Fruit fly (Drosophila melanogaster): ENCODE results near the gene CG2129.

The CG2129 gene

dm6 chrX:8145501-8146157, at the start of gene CG2129, which contains the start of gene alpha-PheRS:
Gene CG2129, plus strand, starts transcription at chrX:8145839.
Gene alpha-PheRS, minus strand, starts transcription at chrX:8145602.
- peak; percentile 45 for TF ChIP-seq Sp1 (GFP tag; optimal IDR thresholded peaks at IDR 0.05)
- TF ChIP-seq sv (GFP tag; optimal IDR thresholded peaks at IDR 0.05): no peak
- TF ChIP-seq Dfd (GFP tag; optimal IDR thresholded peaks at IDR 0.05): no peak
- no peak for TF ChIP-seq pan (optimal IDR thresholded peaks at IDR 0.05)
- no peak for TF ChIP-seq usp (GFP tag; optimal IDR thresholded peaks at IDR 0.05)
- peak; percentile 31 for TF ChIP-seq psq (GFP tag; optimal IDR thresholded peaks at IDR 0.05)
- no peak for TF ChIP-seq Vsx2 (GFP tag; optimal IDR thresholded peaks at IDR 0.05; ENCODE audit: partially characterized antibody)
- TF ChIP-seq sage (GFP tag; optimal IDR thresholded peaks at IDR 0.05): no peak
- no peak for TF ChIP-seq Jra (GFP tag; optimal IDR thresholded peaks at IDR 0.05)
- TF ChIP-seq fru (GFP tag; optimal IDR thresholded peaks at IDR 0.05): no peak
- peak; percentile 65 for TF ChIP-seq HLH106 (tag; optimal IDR thresholded peaks at IDR 0.05)
- TF ChIP-seq h (GFP tag; optimal IDR thresholded peaks at IDR 0.05): peak; percentile 41
- TF ChIP-seq Rel (GFP tag; optimal IDR thresholded peaks at IDR 0.05): no peak
- peak; percentile 52 for TF ChIP-seq Rel (tag; optimal IDR thresholded peaks at IDR 0.05)
- TF ChIP-seq woc (GFP tag; optimal IDR thresholded peaks at IDR 0.05): peak; percentile 77
- TF ChIP-seq N (GFP tag; optimal IDR thresholded peaks at IDR 0.05): no peak
- TF ChIP-seq GATAd (GFP tag; optimal IDR thresholded peaks at IDR 0.05): no peak
- TF ChIP-seq Mio (GFP tag; optimal IDR thresholded peaks at IDR 0.05): no peak
- TF ChIP-seq tai (GFP tag; optimal IDR thresholded peaks at IDR 0.05): no peak
- no peak for TF ChIP-seq Abd-B (GFP tag; optimal IDR thresholded peaks at IDR 0.05)
- TF ChIP-seq ey (GFP tag; optimal IDR thresholded peaks at IDR 0.05): peak; percentile 6
- TF ChIP-seq Myc (optimal IDR thresholded peaks at IDR 0.05): peak; percentile 92
- no peak for TF ChIP-seq lola (GFP tag; optimal IDR thresholded peaks at IDR 0.05)
- TF ChIP-seq Hnf4 (GFP tag; optimal IDR thresholded peaks at IDR 0.05): no peak
- no peak for TF ChIP-seq dmrt93B (GFP tag; optimal IDR thresholded peaks at IDR 0.05)
- TF ChIP-seq Hr83 (GFP tag; optimal IDR thresholded peaks at IDR 0.05; ENCODE audit: poor library complexity, severe bottlenecking): no peak
- TF ChIP-seq CrebA (GFP tag; optimal IDR thresholded peaks at IDR 0.05; ENCODE audit: borderline replicate concordance): no peak
- TF ChIP-seq foxo (GFP tag; optimal IDR thresholded peaks at IDR 0.05): no peak
- no peak for TF ChIP-seq CG32264 (GFP tag; optimal IDR thresholded peaks at IDR 0.05)
- TF ChIP-seq rgr (GFP tag; optimal IDR thresholded peaks at IDR 0.05): no peak
- TF ChIP-seq CG9705 (GFP tag; optimal IDR thresholded peaks at IDR 0.05): no peak

- no peak for TF ChIP-seq Jra (GFP tag; optimal IDR thresholded peaks at IDR 0.05)
- peak; percentile 64 for TF ChIP-seq brk (GFP tag; optimal IDR thresholded peaks at IDR 0.05)
- no peak for TF ChIP-seq dsf (GFP tag; optimal IDR thresholded peaks at IDR 0.05; ENCODE audit: borderline replicate concordance)
- TF ChIP-seq Hr83 (GFP tag; optimal IDR thresholded peaks at IDR 0.05; ENCODE audit: poor library complexity, severe bottlenecking): no peak
- TF ChIP-seq br (GFP tag; optimal IDR thresholded peaks at IDR 0.05): peak; percentile 66
- no peak for TF ChIP-seq CrebA (GFP tag; optimal IDR thresholded peaks at IDR 0.05; ENCODE audit: borderline replicate concordance)
- TF ChIP-seq fru (GFP tag; optimal IDR thresholded peaks at IDR 0.05): peak; percentile 72
- peak; percentile 57 for TF ChIP-seq Hnf4 (GFP tag; optimal IDR thresholded peaks at IDR 0.05)
- TF ChIP-seq Dfd (GFP tag; optimal IDR thresholded peaks at IDR 0.05): no peak
- peak; percentile 65 for TF ChIP-seq ey (GFP tag; optimal IDR thresholded peaks at IDR 0.05)
- TF ChIP-seq GATAd (GFP tag; optimal IDR thresholded peaks at IDR 0.05): no peak
- TF ChIP-seq tai (GFP tag; optimal IDR thresholded peaks at IDR 0.05): no peak
- no peak for TF ChIP-seq Rel (GFP tag; optimal IDR thresholded peaks at IDR 0.05)
- TF ChIP-seq Rel (tag; optimal IDR thresholded peaks at IDR 0.05): no peak
- TF ChIP-seq h (GFP tag; optimal IDR thresholded peaks at IDR 0.05): peak; percentile 82
- no peak for TF ChIP-seq Abd-B (GFP tag; optimal IDR thresholded peaks at IDR 0.05)
- peak; percentile 33 for TF ChIP-seq dmrt93B (GFP tag; optimal IDR thresholded peaks at IDR 0.05)
- TF ChIP-seq sage (GFP tag; optimal IDR thresholded peaks at IDR 0.05): no peak
- peak; percentile 50 for TF ChIP-seq woc (GFP tag; optimal IDR thresholded peaks at IDR 0.05)
- no peak for TF ChIP-seq lola (GFP tag; optimal IDR thresholded peaks at IDR 0.05)
- TF ChIP-seq OdsH (GFP tag; optimal IDR thresholded peaks at IDR 0.05): peak; percentile 63
- no peak for TF ChIP-seq usp (GFP tag; optimal IDR thresholded peaks at IDR 0.05)
- no peak for TF ChIP-seq Dif (GFP tag; optimal IDR thresholded peaks at IDR 0.05; ENCODE audit: partially characterized antibody)
- no peak for TF ChIP-seq Hr78 (GFP tag; optimal IDR thresholded peaks at IDR 0.05)
- peak; percentile 63 for TF ChIP-seq sv (GFP tag; optimal IDR thresholded peaks at IDR 0.05)
- TF ChIP-seq N (GFP tag; optimal IDR thresholded peaks at IDR 0.05): no peak
- TF ChIP-seq jim (GFP tag; optimal IDR thresholded peaks at IDR 0.05): no peak
- no peak for TF ChIP-seq dl (GFP tag; optimal IDR thresholded peaks at IDR 0.05; ENCODE audit: insufficient read depth in 1 of 2, partially characterized antibody in 2 of 2)
- no peak for TF ChIP-seq Myc (optimal IDR thresholded peaks at IDR 0.05)
- peak; percentile 70 for TF ChIP-seq HLH106 (tag; optimal IDR thresholded peaks at IDR 0.05)
- no peak for TF ChIP-seq Vsx2 (GFP tag; optimal IDR thresholded peaks at IDR 0.05; ENCODE audit: partially characterized antibody)
- TF ChIP-seq CG32264 (GFP tag; optimal IDR thresholded peaks at IDR 0.05): no peak
- TF ChIP-seq rgr (GFP tag; optimal IDR thresholded peaks at IDR 0.05): peak; percentile 82
- TF ChIP-seq Sp1 (GFP tag; optimal IDR thresholded peaks at IDR 0.05): peak; percentile 68
- no peak for TF ChIP-seq CG9705 (GFP tag; optimal IDR thresholded peaks at IDR 0.05)
- peak in 1 of 2 experiments; percentile 77 for TF ChIP-seq foxo (GFP tag; optimal IDR thresholded peaks at IDR 0.05)
- no peak for TF ChIP-seq Mio (GFP tag; optimal IDR thresholded peaks at IDR 0.05)
- TF ChIP-seq psq (GFP tag; optimal IDR thresholded peaks at IDR 0.05): peak; percentile 61
- no peak for TF ChIP-seq pan (optimal IDR thresholded peaks at IDR 0.05)
These were observed 45.4 kb upstream of the CG2129 start for dm6 chrX:8100026-8100825.
